Fruit fly (Drosophila melanogaster): ENCODE results near the gene CG33687.

CG33687 gene

DNA sequence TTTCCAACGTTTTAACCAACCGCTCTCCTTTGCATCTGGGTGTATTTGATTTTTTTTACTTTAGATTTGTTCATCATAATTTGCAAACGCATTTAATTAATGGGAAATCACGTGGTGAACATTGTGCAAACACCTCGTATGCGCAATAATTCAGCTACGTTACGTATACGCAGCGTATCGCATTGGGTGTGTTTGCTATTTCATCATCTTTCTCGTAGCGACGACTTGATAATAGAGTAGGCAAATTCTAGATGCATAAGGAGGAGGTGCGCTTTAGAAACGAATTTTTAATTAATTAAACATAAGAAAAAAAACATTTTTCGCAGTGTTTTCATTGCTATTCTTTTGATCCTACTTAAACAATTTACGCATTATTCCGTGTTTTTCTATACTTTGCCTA is 44.0 kb upstream of the CG33687 start:
- no peak for TF ChIP-seq gl (tag; optimal IDR thresholded peaks at IDR 0.05)
- TF ChIP-seq Ets98B (GFP tag; IDR thresholded peaks at IDR 0.05) = no peak
- TF ChIP-seq CG4496 (GFP tag; IDR thresholded peaks at IDR 0.05) = 0 out of 3 replicates have a peak, but pooled peaks have one; percentile 8
- no peak for TF ChIP-seq CG8301 (tag; optimal IDR thresholded peaks at IDR 0.05)
- no peak for TF ChIP-seq CG32121 (GFP tag; IDR thresholded peaks at IDR 0.05)
- TF ChIP-seq CG14655 (GFP tag; optimal IDR thresholded peaks at IDR 0.05) = no peak
- TF ChIP-seq CG34367 (tag; optimal IDR thresholded peaks at IDR 0.05) = no peak
- TF ChIP-seq rn (GFP tag; IDR thresholded peaks at IDR 0.05) = no peak
- no peak for TF ChIP-seq CG10348 (GFP tag; IDR thresholded peaks at IDR 0.05)
- peak; percentile 3 for TF ChIP-seq EcR (GFP tag; optimal IDR thresholded peaks at IDR 0.05)

dm6 chr3L:16155547-16155946 is 42.1 kb upstream of the CG33687 start:
- TF ChIP-seq CG9948 (tag; optimal IDR thresholded peaks at IDR 0.05) (no peak), EcR (GFP tag; optimal IDR thresholded peaks at IDR 0.05) (no peak), CG4496 (GFP tag; IDR thresholded peaks at IDR 0.05) (0 out of 3 replicates have a peak, but pooled peaks have one; percentile 46), CG8301 (tag; optimal IDR thresholded peaks at IDR 0.05) (no peak)

DNA sequence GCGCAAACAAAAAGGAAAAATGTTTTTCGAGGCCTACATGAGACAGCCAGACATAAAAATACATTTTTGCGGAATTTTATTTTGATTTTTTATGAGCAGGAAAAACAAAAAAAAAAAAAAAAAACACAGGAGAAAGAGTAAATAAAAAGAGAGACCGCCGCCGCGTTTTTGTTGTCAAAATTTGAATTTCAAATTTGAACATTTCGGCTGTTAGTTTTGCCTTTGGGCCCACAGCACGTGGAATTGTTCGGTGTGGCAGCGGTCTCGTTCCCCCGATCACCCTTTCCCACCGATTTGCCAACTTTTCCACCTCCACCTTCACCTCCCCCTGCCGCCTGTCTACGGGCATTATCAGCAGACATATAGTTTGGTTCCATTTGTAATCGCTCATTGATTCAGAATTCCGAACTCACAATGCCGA is 40.9 kb upstream of the CG33687 start:
- no peak for TF ChIP-seq CG15710 (tag; optimal IDR thresholded peaks at IDR 0.05)
- peak; percentile 37; the same call in 1 of the 3 replicates for TF ChIP-seq CG4496 (GFP tag; IDR thresholded peaks at IDR 0.05)
- TF ChIP-seq CG10348 (GFP tag; IDR thresholded peaks at IDR 0.05) = no peak
- TF ChIP-seq rn (GFP tag; IDR thresholded peaks at IDR 0.05) = no peak
- no peak for TF ChIP-seq CG9948 (tag; optimal IDR thresholded peaks at IDR 0.05)
- peak; percentile 52; the same call in 1 of the 2 replicates for TF ChIP-seq Ets98B (GFP tag; IDR thresholded peaks at IDR 0.05)
- TF ChIP-seq CG17806 (tag; optimal IDR thresholded peaks at IDR 0.05) = no peak
- no peak for TF ChIP-seq Pif1A (GFP tag; optimal IDR thresholded peaks at IDR 0.05)
- no peak for TF ChIP-seq CG8301 (tag; optimal IDR thresholded peaks at IDR 0.05)

dm6 chr3L:16157251-16158190 is 40.1 kb upstream of the CG33687 start:
- peak; percentile 43 for TF ChIP-seq Pif1B (GFP tag; optimal IDR thresholded peaks at IDR 0.05)
- TF ChIP-seq CG12605 (GFP tag; IDR thresholded peaks at IDR 0.05) = no peak
- no peak for TF ChIP-seq Ets98B (GFP tag; IDR thresholded peaks at IDR 0.05)
- TF ChIP-seq CG8301 (tag; optimal IDR thresholded peaks at IDR 0.05) = peak; percentile 71
- peak; percentile 47; the same call in 2 of the 3 replicates for TF ChIP-seq CG4496 (GFP tag; IDR thresholded peaks at IDR 0.05)
- TF ChIP-seq CG14655 (GFP tag; optimal IDR thresholded peaks at IDR 0.05) = peak; percentile 69
- TF ChIP-seq CG13204 (GFP tag; optimal IDR thresholded peaks at IDR 0.05) = no peak
- TF ChIP-seq Snoo (tag; optimal IDR thresholded peaks at IDR 0.05) = no peak
- peak; percentile 61 for TF ChIP-seq CG9948 (tag; optimal IDR thresholded peaks at IDR 0.05)
- peak; percentile 31 for TF ChIP-seq CG15710 (tag; optimal IDR thresholded peaks at IDR 0.05)
- no peak for TF ChIP-seq fd96Ca (GFP tag; IDR thresholded peaks at IDR 0.05)
- 0 out of 2 replicates have a peak, but pooled peaks have one; percentile 22 for TF ChIP-seq rn (GFP tag; IDR thresholded peaks at IDR 0.05)
- TF ChIP-seq Pif1A (GFP tag; optimal IDR thresholded peaks at IDR 0.05) = peak; percentile 69
- peak; percentile 32 for TF ChIP-seq D1 (tag; optimal IDR thresholded peaks at IDR 0.05)
- TF ChIP-seq CG8159 (tag; optimal IDR thresholded peaks at IDR 0.05) = peak; percentile 57
- no peak for TF ChIP-seq CG10348 (GFP tag; IDR thresholded peaks at IDR 0.05)
- no peak for TF ChIP-seq gl (tag; optimal IDR thresholded peaks at IDR 0.05)
- TF ChIP-seq CG34367 (tag; optimal IDR thresholded peaks at IDR 0.05) = peak; percentile 9
- peak; percentile 50 for TF ChIP-seq CG17806 (tag; optimal IDR thresholded peaks at IDR 0.05)
- no peak for TF ChIP-seq CG32121 (GFP tag; IDR thresholded peaks at IDR 0.05)
- TF ChIP-seq EcR (GFP tag; optimal IDR thresholded peaks at IDR 0.05) = no peak

- TF ChIP-seq Ets98B (GFP tag; IDR thresholded peaks at IDR 0.05) = peak; percentile 29; the same call in 1 of the 2 replicates
- peak; percentile 71 for TF ChIP-seq EcR (GFP tag; optimal IDR thresholded peaks at IDR 0.05)
- no peak for TF ChIP-seq Pif1B (GFP tag; optimal IDR thresholded peaks at IDR 0.05)
Observed at dm6 chr3L:16158322-16158721, 39.3 kb upstream of the CG33687 start.

- TF ChIP-seq Snoo (tag; optimal IDR thresholded peaks at IDR 0.05) (peak; percentile 19), EcR (GFP tag; optimal IDR thresholded peaks at IDR 0.05) (peak; percentile 41), gl (tag; optimal IDR thresholded peaks at IDR 0.05) (peak; percentile 45), CG34367 (tag; optimal IDR thresholded peaks at IDR 0.05) (no peak)
Observed at dm6 chr3L:16159161-16160072, 38.3 kb upstream of the CG33687 start.

All from whole organism, pupa.